Fruit fly (Drosophila melanogaster) whole organism, pupa: ENCODE measurements around the gene CG14966.

Experiments used
- CG10348 ChIP-seq: fragments of 200-800 bp; sonication (Bioruptor generic); IDR thresholded peaks from 2 replicates; pipeline ENCODE4 v1.3.6; 2022; ENCODE audit warnings: missing biosample characterization, missing genetic modification characterization
- CG12605 ChIP-seq: fragments of 200-800 bp; sonication (Bioruptor generic); IDR thresholded peaks from 2 replicates; pipeline ENCODE4 v1.3.6; 2022; ENCODE audit warnings: missing biosample characterization, missing genetic modification characterization
- CG13204 ChIP-seq: fragments of 200-800 bp; sonication (Bioruptor generic); optimal IDR thresholded peaks from 2 replicates; lab custom pipeline; 2018; ENCODE audit warnings: missing biosample characterization, mild to moderate bottlenecking, missing genetic modification characterization, moderate library complexity
- CG14655 ChIP-seq: fragments of 200-800 bp; sonication (Bioruptor generic); optimal IDR thresholded peaks from 3 replicates; lab custom pipeline; 2017; ENCODE audit warnings: mild to moderate bottlenecking, missing biosample characterization, missing genetic modification reagents, missing genetic modification characterization
- CG15710 ChIP-seq: fragments of 200-800 bp; sonication (Bioruptor generic); optimal IDR thresholded peaks from 2 replicates; lab custom pipeline; 2018; ENCODE audit warnings: missing biosample characterization, mild to moderate bottlenecking, missing genetic modification characterization, moderate library complexity
- CG17806 ChIP-seq: fragments of 200-800 bp; sonication (Bioruptor generic); optimal IDR thresholded peaks from 2 replicates; lab custom pipeline; 2018; ENCODE audit warnings: missing biosample characterization, mild to moderate bottlenecking, missing genetic modification characterization, moderate library complexity
- CG32121 ChIP-seq: fragments of 200-800 bp; sonication (Bioruptor generic); IDR thresholded peaks from 2 replicates; pipeline ENCODE4 v1.3.6; 2022; ENCODE audit warnings: missing biosample characterization, missing genetic modification characterization
- CG34367 ChIP-seq: fragments of 200-800 bp; sonication (Bioruptor generic); optimal IDR thresholded peaks from 2 replicates; lab custom pipeline; 2018; ENCODE audit warnings: missing biosample characterization, mild to moderate bottlenecking, missing genetic modification characterization
- CG4496 ChIP-seq: fragments of 200-800 bp; sonication (Bioruptor generic); IDR thresholded peaks from 3 replicates; pipeline ENCODE4 v1.3.6; 2022; ENCODE audit warnings: missing biosample characterization, missing genetic modification characterization
- CG8159 ChIP-seq: fragments of 200-800 bp; sonication (Bioruptor generic); optimal IDR thresholded peaks from 3 replicates; lab custom pipeline; 2018; ENCODE audit warnings: missing biosample characterization, mild to moderate bottlenecking, missing genetic modification characterization, moderate library complexity
- CG8301 ChIP-seq: fragments of 200-800 bp; sonication (Bioruptor generic); optimal IDR thresholded peaks from 2 replicates; lab custom pipeline; 2018; ENCODE audit warnings: missing biosample characterization, mild to moderate bottlenecking, missing genetic modification characterization
- CG9948 ChIP-seq: fragments of 200-800 bp; sonication (Bioruptor generic); optimal IDR thresholded peaks from 2 replicates; lab custom pipeline; 2018; ENCODE audit warnings: missing biosample characterization, mild to moderate bottlenecking, missing genetic modification characterization, moderate library complexity
- D1 ChIP-seq: fragments of 200-800 bp; sonication (Bioruptor generic); optimal IDR thresholded peaks from 2 replicates; lab custom pipeline; 2018; ENCODE audit warnings: missing biosample characterization, mild to moderate bottlenecking, missing genetic modification characterization, moderate library complexity
- EcR ChIP-seq: fragments of 200-800 bp; sonication (Bioruptor generic); optimal IDR thresholded peaks from 3 replicates; lab custom pipeline; 2019; ENCODE audit warnings: missing biosample characterization, missing genetic modification characterization, mild to moderate bottlenecking, moderate library complexity, missing genetic modification reagents
- Ets98B ChIP-seq: fragments of 200-800 bp; sonication (Bioruptor generic); IDR thresholded peaks from 2 replicates; pipeline ENCODE4 v1.3.6; 2022; ENCODE audit warnings: missing biosample characterization, missing genetic modification characterization
- Pif1A ChIP-seq: fragments of 200-800 bp; sonication (Bioruptor generic); optimal IDR thresholded peaks from 3 replicates; lab custom pipeline; 2016; ENCODE audit warnings: missing biosample characterization, missing genetic modification characterization
- Pif1B ChIP-seq: fragments of 200-800 bp; sonication (Bioruptor generic); optimal IDR thresholded peaks from 3 replicates; lab custom pipeline; 2016; ENCODE audit warnings: missing biosample characterization, missing genetic modification characterization
- Snoo ChIP-seq: fragments of 200-800 bp; sonication (Bioruptor generic); optimal IDR thresholded peaks from 3 replicates; lab custom pipeline; 2017; ENCODE audit warnings: missing biosample characterization, mild to moderate bottlenecking, missing genetic modification characterization, inconsistent platforms
- fd96Ca ChIP-seq: fragments of 200-800 bp; sonication (Bioruptor generic); IDR thresholded peaks from 3 replicates; pipeline ENCODE4 v1.3.6; 2022; ENCODE audit warnings: missing biosample characterization, missing genetic modification characterization
- gl ChIP-seq: fragments of 200-800 bp; sonication (Bioruptor generic); optimal IDR thresholded peaks from 2 replicates; lab custom pipeline; 2018; ENCODE audit warnings: missing biosample characterization, mild to moderate bottlenecking, missing genetic modification characterization
- rn ChIP-seq: fragments of 200-800 bp; sonication (Bioruptor generic); IDR thresholded peaks from 2 replicates; pipeline ENCODE4 v1.3.6; 2022; ENCODE audit warnings: missing biosample characterization, missing genetic modification characterization

CG14966 gene

dm6 chr3L:3242121-3243083 lies 45.0 kb upstream of the CG14966 start:
- TF ChIP-seq CG34367 (tag; lab: Kevin White, UChicago) (peak; percentile 8), CG4496 (GFP tag; lab: Robert Waterston, UW) (no peak), Pif1B (GFP tag; lab: Kevin White, UChicago) (peak; percentile 9), CG13204 (GFP tag; lab: Kevin White, UChicago) (peak; percentile 53), gl (tag; lab: Kevin White, UChicago) (no peak), CG10348 (GFP tag; lab: Robert Waterston, UW) (no peak), rn (GFP tag; lab: Robert Waterston, UW) (no peak), CG8301 (tag; lab: Kevin White, UChicago) (no peak), Pif1A (peak; percentile 10), D1 (tag; lab: Kevin White, UChicago) (no peak), Ets98B (GFP tag; lab: Robert Waterston, UW) (no peak), CG32121 (GFP tag; lab: Robert Waterston, UW) (0 out of 2 replicates have a peak, but pooled peaks have one; percentile 12), CG15710 (tag; lab: Kevin White, UChicago) (peak; percentile 24), EcR (peak; percentile 94), fd96Ca (GFP tag; lab: Robert Waterston, UW) (0 out of 3 replicates have a peak, but pooled peaks have one; percentile 25), CG17806 (no peak), CG8159 (tag; lab: Kevin White, UChicago) (peak; percentile 6), CG12605 (GFP tag; lab: Robert Waterston, UW) (no peak), CG9948 (no peak), CG14655 (peak; percentile 4), Snoo (tag; lab: Kevin White, UChicago) (peak; percentile 83)

dm6 chr3L:3241368-3241640 lies 43.9 kb upstream of the CG14966 start:
- no peak for TF ChIP-seq CG8301 (tag; lab: Kevin White, UChicago)
- TF ChIP-seq CG14655 = no peak
- TF ChIP-seq D1 (tag; lab: Kevin White, UChicago) = no peak
- TF ChIP-seq EcR = peak; percentile 97
- no peak for TF ChIP-seq CG4496 (GFP tag; lab: Robert Waterston, UW)

dm6 chr3L:3240597-3241367 lies 43.4 kb upstream of the CG14966 start:
- no peak for TF ChIP-seq CG10348 (GFP tag; lab: Robert Waterston, UW)
- peak; percentile 97 for TF ChIP-seq CG17806
- peak; percentile 79 for TF ChIP-seq rn (GFP tag; lab: Robert Waterston, UW)
- TF ChIP-seq Snoo (tag; lab: Kevin White, UChicago) = peak; percentile 87
- peak; percentile 71; the same call in 2 of the 3 replicates for TF ChIP-seq fd96Ca (GFP tag; lab: Robert Waterston, UW)
- TF ChIP-seq CG12605 (GFP tag; lab: Robert Waterston, UW) = peak; percentile 71
- peak; percentile 84 for TF ChIP-seq CG4496 (GFP tag; lab: Robert Waterston, UW)
- peak; percentile 69 for TF ChIP-seq Ets98B (GFP tag; lab: Robert Waterston, UW)
- peak; percentile 99 for TF ChIP-seq CG15710 (tag; lab: Kevin White, UChicago)
- TF ChIP-seq Pif1A = peak; percentile 91
- peak; percentile 99 for TF ChIP-seq CG8159 (tag; lab: Kevin White, UChicago)
- TF ChIP-seq EcR = peak; percentile 60
- TF ChIP-seq CG8301 (tag; lab: Kevin White, UChicago) = peak; percentile 84
- TF ChIP-seq CG32121 (GFP tag; lab: Robert Waterston, UW) = peak; percentile 73
- peak; percentile 95 for TF ChIP-seq CG14655
- TF ChIP-seq Pif1B (GFP tag; lab: Kevin White, UChicago) = peak; percentile 90
- TF ChIP-seq CG34367 (tag; lab: Kevin White, UChicago) = peak; percentile 97
- TF ChIP-seq gl (tag; lab: Kevin White, UChicago) = peak; percentile 87
- peak; percentile 95 for TF ChIP-seq D1 (tag; lab: Kevin White, UChicago)
- peak; percentile 97 for TF ChIP-seq CG13204 (GFP tag; lab: Kevin White, UChicago)
- TF ChIP-seq CG9948 = peak; percentile 98

dm6 chr3L:3239785-3240596 lies 42.6 kb upstream of the CG14966 start:
- TF ChIP-seq CG34367 (tag; lab: Kevin White, UChicago) (peak; percentile 83), Pif1B (GFP tag; lab: Kevin White, UChicago) (peak; percentile 68), D1 (tag; lab: Kevin White, UChicago) (peak; percentile 40), Snoo (tag; lab: Kevin White, UChicago) (peak; percentile 46), rn (GFP tag; lab: Robert Waterston, UW) (no peak), CG4496 (GFP tag; lab: Robert Waterston, UW) (0 out of 3 replicates have a peak, but pooled peaks have one; percentile 5), CG15710 (tag; lab: Kevin White, UChicago) (peak; percentile 60), CG17806 (no peak), CG9948 (peak; percentile 66), EcR (peak; percentile 94)
